Fruit fly (Drosophila melanogaster): ENCODE data around the gene CG42716.
A peak's percentile ranks its signal among the peaks of the same experiment; 100 is the strongest.

dm6 chr3L:16037048-16037477 lies 3.5 kb downstream of the CG42716 start:
- TF ChIP-seq lola (GFP tag; optimal IDR thresholded peaks at IDR 0.05) (no peak), Dfd (GFP tag; optimal IDR thresholded peaks at IDR 0.05) (no peak), usp (GFP tag; optimal IDR thresholded peaks at IDR 0.05) (no peak), Jra (GFP tag; optimal IDR thresholded peaks at IDR 0.05) (peak; percentile 52), foxo (GFP tag; optimal IDR thresholded peaks at IDR 0.05) (peak in 1 of 2 experiments; percentile 75), pan (optimal IDR thresholded peaks at IDR 0.05) (no peak), fru (GFP tag; optimal IDR thresholded peaks at IDR 0.05) (peak; percentile 73), Mio (GFP tag; optimal IDR thresholded peaks at IDR 0.05) (no peak)

All from whole organism, wandering third instar larva.